Fruit fly (Drosophila melanogaster) whole organism, prepupa: ENCODE measurements around the gene CG46309.

Experiments used
- CG10631 ChIP-seq: fragments of 200-800 bp; sonication (Bioruptor generic); optimal IDR thresholded peaks from 2 replicates; lab custom pipeline; 2016; ENCODE audit warnings: missing biosample characterization, missing genetic modification characterization
- CG34406 ChIP-seq: fragments of 200-800 bp; sonication (Bioruptor generic); optimal IDR thresholded peaks from 3 replicates; lab custom pipeline; 2016; ENCODE audit warnings: missing biosample characterization, missing genetic modification characterization
- CG8632 ChIP-seq: fragments of 200-800 bp; sonication (Bioruptor generic); optimal IDR thresholded peaks from 3 replicates; lab custom pipeline; 2016; ENCODE audit warnings: missing biosample characterization, missing genetic modification characterization
- Ets96B ChIP-seq: fragments of 200-800 bp; optimal IDR thresholded peaks from 2 replicates; lab custom pipeline; 2019; ENCODE audit warnings: missing biosample characterization, mild to moderate bottlenecking, missing genetic modification characterization, moderate library complexity
- Hr39 ChIP-seq: fragments of 200-800 bp; sonication (Bioruptor generic); optimal IDR thresholded peaks from 2 replicates; lab custom pipeline; 2016; ENCODE audit warnings: missing biosample characterization, missing genetic modification characterization
- net ChIP-seq: fragments of 200-800 bp; sonication (Bioruptor generic); optimal IDR thresholded peaks from 3 replicates; lab custom pipeline; 2016; ENCODE audit warnings: missing biosample characterization, missing genetic modification characterization

dm6 chr2L:16287602-16288392 lies 36.2 kb upstream of the CG46309 start, which contains the start of the genes crp and pkaap:
- TF ChIP-seq Hr39 (GFP tag; lab: Kevin White, UChicago) (peak; percentile 81), CG10631 (peak; percentile 34), CG8632 (no peak), CG34406 (GFP tag; lab: Kevin White, UChicago) (no peak), net (GFP tag; lab: Kevin White, UChicago) (peak; percentile 52), Ets96B (tag; lab: Kevin White, UChicago) (no peak)
